Worm (Caenorhabditis elegans): ENCODE data around the gene grl-26.

- TF ChIP-seq nhr-11 (tag; optimal IDR thresholded peaks at IDR 0.05) = no peak
- TF ChIP-seq lin-13 (GFP tag; optimal IDR thresholded peaks at IDR 0.05) = no peak
- no peak for TF ChIP-seq aly-2 (tag; optimal IDR thresholded peaks at IDR 0.05)
- no peak for TF ChIP-seq nhr-129 (tag; optimal IDR thresholded peaks at IDR 0.05)
- TF ChIP-seq nhr-77 (tag; optimal IDR thresholded peaks at IDR 0.05) = no peak
- no peak for TF ChIP-seq ztf-11 (tag; optimal IDR thresholded peaks at IDR 0.05)
- TF ChIP-seq mdl-1 (tag; optimal IDR thresholded peaks at IDR 0.05) = no peak
- TF ChIP-seq nhr-23 (tag; optimal IDR thresholded peaks at IDR 0.05) = no peak
- no peak for TF ChIP-seq peb-1 (tag; optimal IDR thresholded peaks at IDR 0.05)
Observed at ce11 chrIV:372146-372789, 49.7 kb upstream of the grl-26 start.

Measured in whole organism, L2 larva.